Worm (Caenorhabditis elegans) whole organism, L3 larva: ENCODE measurements around the gene mab-9.

ENCODE experiments used
- elt-1 ChIP-seq: fragments of 150-350 bp; optimal IDR thresholded peaks from 2 replicates; lab custom pipeline; 2014; ENCODE audit warnings: missing biosample characterization, missing genetic modification characterization
- mdl-1 ChIP-seq: fragments of 150-350 bp; optimal IDR thresholded peaks from 2 replicates; lab custom pipeline; 2014; ENCODE audit warnings: missing biosample characterization, missing genetic modification characterization
- nfya-1 ChIP-seq: sonication (generic microtip); optimal IDR thresholded peaks from 2 replicates; lab custom pipeline; 2017; ENCODE audit warnings: missing genetic modification characterization, mild to moderate bottlenecking, missing compliant biosample characterization, antibody characterized with exemption, moderate library complexity; ENCODE audit not compliant: insufficient read depth
- nhr-12 ChIP-seq: fragments of 150-350 bp; optimal IDR thresholded peaks from 2 replicates; lab custom pipeline; 2014; ENCODE audit warnings: missing biosample characterization, missing genetic modification characterization
- nhr-28 ChIP-seq: fragments of 150-350 bp; optimal IDR thresholded peaks from 2 replicates; lab custom pipeline; 2014; ENCODE audit warnings: missing biosample characterization, missing genetic modification characterization
- nhr-77 ChIP-seq: fragments of 150-350 bp; optimal IDR thresholded peaks from 2 replicates; lab custom pipeline; 2014; ENCODE audit warnings: missing biosample characterization, missing genetic modification characterization
- unc-62 ChIP-seq: fragments of 150-350 bp; sonication (generic microtip); optimal IDR thresholded peaks from 4 replicates; lab custom pipeline; 2014; ENCODE audit warnings: missing biosample characterization, missing genetic modification reagents, missing genetic modification characterization
- zag-1 ChIP-seq: fragments of 150-350 bp; optimal IDR thresholded peaks from 2 replicates; lab custom pipeline; 2014; ENCODE audit warnings: missing biosample characterization, missing genetic modification characterization
- ztf-4 ChIP-seq: fragments of 150-350 bp; optimal IDR thresholded peaks from 2 replicates; lab custom pipeline; 2014; ENCODE audit warnings: missing biosample characterization, missing genetic modification characterization

DNA sequence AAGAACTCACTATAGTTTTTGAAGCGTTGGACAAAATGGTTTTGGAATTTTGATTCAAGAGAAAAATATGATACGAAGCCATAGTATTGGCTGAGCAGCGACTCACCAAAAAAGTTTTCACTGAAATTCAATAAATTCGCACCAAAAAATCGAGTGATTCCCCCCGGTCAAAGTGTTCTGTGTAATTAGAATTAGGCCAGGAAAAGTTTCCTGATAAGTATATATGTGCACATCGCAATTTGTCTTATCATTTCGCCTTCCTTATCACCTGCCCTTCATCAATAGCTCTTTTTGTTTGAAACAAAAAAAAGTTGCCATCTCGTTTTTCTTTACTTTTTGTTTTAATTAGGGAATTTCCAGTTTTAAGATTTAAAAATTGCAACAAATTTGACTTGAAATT is 5.9 kb downstream of the mab-9 start:
- no peak for TF ChIP-seq nhr-28
- no peak for TF ChIP-seq nfya-1 (tag; lab: Kevin White, UChicago)
- TF ChIP-seq zag-1 = no peak
- TF ChIP-seq nhr-77 (tag; lab: Kevin White, UChicago) = no peak
- TF ChIP-seq unc-62 (GFP tag; lab: Kevin White, UChicago) = no peak
- TF ChIP-seq nhr-12 (tag; lab: Kevin White, UChicago) = no peak
- TF ChIP-seq elt-1 = no peak
- no peak for TF ChIP-seq mdl-1
- TF ChIP-seq ztf-4 (tag; lab: Kevin White, UChicago) = no peak
